Fruit fly (Drosophila melanogaster) whole organism, embryonic: ENCODE measurements around the gene CG10809.

Experiments
- Atf3 ChIP-seq: fragments of 200-800 bp; sonication (Bioruptor generic); optimal IDR thresholded peaks from 3 replicates; lab custom pipeline; 2016; ENCODE audit warnings: missing biosample characterization, missing genetic modification characterization
- B-H2 ChIP-seq: fragments of 200-800 bp; sonication (Bioruptor generic); optimal IDR thresholded peaks from 2 replicates; lab custom pipeline; 2018; ENCODE audit warnings: missing biosample characterization, mild to moderate bottlenecking, missing genetic modification characterization
- CG11723 ChIP-seq: fragments of 200-800 bp; sonication (Bioruptor generic); optimal IDR thresholded peaks from 2 replicates; lab custom pipeline; 2017; ENCODE audit warnings: missing biosample characterization, mild to moderate bottlenecking, missing genetic modification characterization
- CG12744 ChIP-seq: fragments of 200-800 bp; sonication (Bioruptor generic); optimal IDR thresholded peaks from 2 replicates; lab custom pipeline; 2016; ENCODE audit warnings: missing biosample characterization, missing genetic modification characterization
- CG16813 ChIP-seq: fragments of 200-800 bp; sonication (Bioruptor generic); IDR thresholded peaks from 3 replicates; pipeline ENCODE4 v1.3.6; 2022; ENCODE audit warnings: missing biosample characterization, missing genetic modification characterization; ENCODE audit not compliant: partially characterized antibody
- CG17186 ChIP-seq: fragments of 200-800 bp; sonication (Bioruptor generic); optimal IDR thresholded peaks from 3 replicates; lab custom pipeline; 2017; ENCODE audit warnings: missing biosample characterization, missing genetic modification reagents, missing genetic modification characterization
- CG17912 ChIP-seq: fragments of 200-800 bp; sonication (Bioruptor generic); optimal IDR thresholded peaks from 2 replicates; lab custom pipeline; 2018; ENCODE audit warnings: missing biosample characterization, mild to moderate bottlenecking, missing genetic modification characterization
- CG2120 ChIP-seq: fragments of 200-800 bp; sonication (Bioruptor generic); optimal IDR thresholded peaks from 3 replicates; lab custom pipeline; 2016; ENCODE audit warnings: missing biosample characterization, missing genetic modification characterization
- CG30403 ChIP-seq: fragments of 200-800 bp; sonication (Bioruptor generic); optimal IDR thresholded peaks from 3 replicates; lab custom pipeline; 2016; ENCODE audit warnings: missing biosample characterization, missing genetic modification characterization
- CG3407 ChIP-seq: fragments of 200-800 bp; sonication (Bioruptor generic); optimal IDR thresholded peaks from 2 replicates; lab custom pipeline; 2018; ENCODE audit warnings: missing biosample characterization, mild to moderate bottlenecking, missing genetic modification characterization
- CG4360 ChIP-seq: fragments of 200-800 bp; sonication (Bioruptor generic); IDR thresholded peaks from 2 replicates; pipeline ENCODE4 v1.3.6; 2022; ENCODE audit warnings: missing biosample characterization, missing genetic modification characterization
- CG4424 ChIP-seq: fragments of 200-800 bp; sonication (Bioruptor generic); optimal IDR thresholded peaks from 3 replicates; lab custom pipeline; 2016; ENCODE audit warnings: missing biosample characterization, missing genetic modification characterization
- CG7745 ChIP-seq: fragments of 200-800 bp; sonication (Bioruptor generic); optimal IDR thresholded peaks from 2 replicates; lab custom pipeline; 2018; ENCODE audit warnings: missing biosample characterization, mild to moderate bottlenecking, missing genetic modification characterization, moderate library complexity
- CG8765 ChIP-seq: fragments of 200-800 bp; sonication (Bioruptor generic); IDR thresholded peaks from 2 replicates; pipeline ENCODE4 v1.3.6; 2022; ENCODE audit warnings: missing biosample characterization, missing genetic modification characterization
- CG8924 ChIP-seq: fragments of 200-800 bp; optimal IDR thresholded peaks from 3 replicates; lab custom pipeline; 2019; ENCODE audit warnings: missing biosample characterization, mild to moderate bottlenecking, missing genetic modification characterization, moderate library complexity
- CG9817 ChIP-seq: fragments of 200-800 bp; sonication (Bioruptor generic); optimal IDR thresholded peaks from 2 replicates; lab custom pipeline; 2018; ENCODE audit warnings: missing biosample characterization, mild to moderate bottlenecking, missing genetic modification characterization, moderate library complexity
- Dip3 ChIP-seq: fragments of 200-800 bp; sonication (Bioruptor generic); optimal IDR thresholded peaks from 3 replicates; lab custom pipeline; 2016; ENCODE audit warnings: missing biosample characterization, missing genetic modification characterization
- Dp ChIP-seq: fragments of 200-800 bp; sonication (Bioruptor generic); optimal IDR thresholded peaks from 2 replicates; lab custom pipeline; 2018; ENCODE audit warnings: missing biosample characterization, mild to moderate bottlenecking, missing genetic modification characterization, moderate library complexity
- E2f1 ChIP-seq: fragments of 200-800 bp; sonication (Bioruptor generic); IDR thresholded peaks from 2 replicates; pipeline ENCODE4 v1.3.6; 2022; ENCODE audit warnings: missing biosample characterization, missing genetic modification characterization
- Jarid2 ChIP-seq: fragments of 200-800 bp; sonication (Bioruptor generic); optimal IDR thresholded peaks from 3 replicates; lab custom pipeline; 2017; ENCODE audit warnings: mild to moderate bottlenecking, missing biosample characterization, missing genetic modification reagents, missing genetic modification characterization
- MTF-1 ChIP-seq: fragments of 200-800 bp; sonication (Bioruptor generic); optimal IDR thresholded peaks from 2 replicates; lab custom pipeline; 2018; ENCODE audit warnings: missing biosample characterization, mild to moderate bottlenecking, missing genetic modification characterization, borderline replicate concordance
- Ptx1 ChIP-seq: fragments of 200-800 bp; sonication (Bioruptor generic); IDR thresholded peaks from 2 replicates; pipeline ENCODE4 v1.3.6; 2022; ENCODE audit warnings: missing biosample characterization, missing genetic modification characterization
- Ravus ChIP-seq: fragments of 200-800 bp; sonication (Bioruptor generic); IDR thresholded peaks from 2 replicates; pipeline ENCODE4 v1.3.6; 2022; ENCODE audit warnings: missing biosample characterization, missing genetic modification characterization
- Scr ChIP-seq: fragments of 200-800 bp; sonication (Bioruptor generic); IDR thresholded peaks from 2 replicates; pipeline ENCODE4 v1.3.6; 2022; ENCODE audit warnings: missing biosample characterization, missing genetic modification characterization; ENCODE audit not compliant: partially characterized antibody
- ara ChIP-seq: fragments of 200-800 bp; sonication (Bioruptor generic); IDR thresholded peaks from 2 replicates; pipeline ENCODE4 v1.3.6; 2022; ENCODE audit warnings: missing biosample characterization, missing genetic modification characterization
- bcd ChIP-seq: fragments of 200-800 bp; sonication (Bioruptor generic); optimal IDR thresholded peaks from 2 replicates; lab custom pipeline; 2017; ENCODE audit warnings: missing biosample characterization, mild to moderate bottlenecking, missing genetic modification characterization
- croc ChIP-seq: fragments of 200-800 bp; sonication (Bioruptor generic); conservative IDR thresholded peaks from 3 replicates; pipeline ENCODE4 v1.3.6; 2022; ENCODE audit warnings: missing biosample characterization, missing genetic modification characterization
- disco-r ChIP-seq: fragments of 200-800 bp; sonication (Bioruptor generic); optimal IDR thresholded peaks from 2 replicates; lab custom pipeline; 2016; ENCODE audit warnings: missing biosample characterization, missing genetic modification characterization
- ems ChIP-seq: fragments of 200-800 bp; sonication (Bioruptor generic); optimal IDR thresholded peaks from 3 replicates; lab custom pipeline; 2016; ENCODE audit warnings: missing biosample characterization, missing genetic modification characterization
- fd102C ChIP-seq: fragments of 200-800 bp; sonication (Bioruptor generic); optimal IDR thresholded peaks from 2 replicates; lab custom pipeline; 2018; ENCODE audit warnings: missing biosample characterization, mild to moderate bottlenecking, missing genetic modification characterization, moderate library complexity
- hkb ChIP-seq, 2 experiments: fragments of 200-800 bp in 1 of 2; fragments of >200 bp in 1 of 2; sonication (Bioruptor generic) in 1 of 2; IDR thresholded peaks in 1 of 2; optimal IDR thresholded peaks in 1 of 2; 2 replicates each; pipeline versions ENCODE4 v1.3.6 to Lab custom; 2017 to 2022; ENCODE audit warnings: missing biosample characterization in 1 of 2, missing genetic modification characterization in 1 of 2
- maf-S ChIP-seq: fragments of 200-800 bp; sonication (Bioruptor generic); optimal IDR thresholded peaks from 2 replicates; lab custom pipeline; 2016; ENCODE audit warnings: missing biosample characterization, missing genetic modification characterization
- mam ChIP-seq: fragments of 200-800 bp; sonication (Bioruptor generic); optimal IDR thresholded peaks from 3 replicates; lab custom pipeline; 2016; ENCODE audit warnings: missing biosample characterization, missing genetic modification characterization
- repo ChIP-seq: fragments of 200-800 bp; sonication (Bioruptor generic); optimal IDR thresholded peaks from 2 replicates; lab custom pipeline; 2016; ENCODE audit warnings: missing biosample characterization, missing genetic modification characterization
- salm ChIP-seq: fragments of 200-800 bp; sonication (Bioruptor generic); optimal IDR thresholded peaks from 2 replicates; lab custom pipeline; 2018; ENCODE audit warnings: missing biosample characterization, mild to moderate bottlenecking, missing genetic modification characterization
- sima ChIP-seq: fragments of 200-800 bp; sonication (Bioruptor generic); optimal IDR thresholded peaks from 2 replicates; lab custom pipeline; 2016; ENCODE audit warnings: missing biosample characterization, missing genetic modification characterization
- slp2 ChIP-seq: fragments of 200-800 bp; sonication (Bioruptor generic); optimal IDR thresholded peaks from 2 replicates; lab custom pipeline; 2016; ENCODE audit warnings: missing biosample characterization, missing genetic modification characterization
- so ChIP-seq: fragments of 200-800 bp; sonication (Bioruptor generic); IDR thresholded peaks from 3 replicates; pipeline ENCODE4 v1.3.6; 2022; ENCODE audit warnings: missing biosample characterization, missing genetic modification characterization
- sr ChIP-seq: fragments of 200-800 bp; sonication (Bioruptor generic); IDR thresholded peaks from 3 replicates; pipeline ENCODE4 v1.3.6; 2022; ENCODE audit warnings: missing biosample characterization, missing genetic modification characterization
- sug ChIP-seq: fragments of 200-800 bp; optimal IDR thresholded peaks from 2 replicates; lab custom pipeline; 2019; ENCODE audit warnings: missing biosample characterization, mild to moderate bottlenecking, missing genetic modification characterization, moderate library complexity
- vvl ChIP-seq: fragments of 200-800 bp; sonication (Bioruptor generic); IDR thresholded peaks from 2 replicates; pipeline ENCODE4 v1.3.6; 2022; ENCODE audit warnings: missing biosample characterization, missing genetic modification characterization

Gene CG10809

dm6 chr3L:9853895-9854470, 5.7 kb downstream of the CG10809 start (continued):
- TF ChIP-seq Ravus (GFP tag; lab: Robert Waterston, UW) (no peak), so (no peak), ems (GFP tag; lab: Kevin White, UChicago) (no peak), sima (GFP tag; lab: Kevin White, UChicago) (no peak), CG30403 (GFP tag; lab: Kevin White, UChicago) (no peak), CG11723 (GFP tag; lab: Kevin White, UChicago) (no peak), CG8924 (tag; lab: Kevin White, UChicago) (peak; percentile 1), sr (GFP tag; lab: Robert Waterston, UW) (peak; percentile 45; the same call in 1 of the 3 replicates), hkb (optimal IDR thresholded peaks at IDR 0.05; lab: Kevin White, UChicago) (no peak), hkb (GFP tag; IDR thresholded peaks at IDR 0.05; lab: Robert Waterston, UW) (no peak), CG4360 (GFP tag; lab: Robert Waterston, UW) (peak; percentile 84), CG8765 (no peak), maf-S (GFP tag; lab: Kevin White, UChicago) (no peak), Jarid2 (GFP tag; lab: Kevin White, UChicago) (no peak), repo (GFP tag; lab: Kevin White, UChicago) (no peak), disco-r (GFP tag; lab: Kevin White, UChicago) (no peak), sug (tag; lab: Kevin White, UChicago) (peak; percentile 80), CG17912 (GFP tag; lab: Kevin White, UChicago) (no peak), Ptx1 (GFP tag; lab: Robert Waterston, UW) (no peak), mam (GFP tag; lab: Kevin White, UChicago) (no peak), fd102C (GFP tag; lab: Kevin White, UChicago) (no peak), croc (GFP tag; lab: Robert Waterston, UW) (no peak), CG4424 (GFP tag; lab: Kevin White, UChicago) (no peak), CG12744 (GFP tag; lab: Kevin White, UChicago) (no peak), CG7745 (no peak), vvl (GFP tag; lab: Robert Waterston, UW) (peak; percentile 62), slp2 (GFP tag; lab: Kevin White, UChicago) (no peak), CG16813 (GFP tag; lab: Robert Waterston, UW) (0 out of 3 replicates have a peak, but pooled peaks have one; percentile 11), Dip3 (GFP tag; lab: Kevin White, UChicago) (no peak), bcd (GFP tag; lab: Kevin White, UChicago) (no peak), ara (0 out of 2 replicates have a peak, but pooled peaks have one; percentile 35), MTF-1 (GFP tag; lab: Kevin White, UChicago) (no peak), CG17186 (GFP tag; lab: Kevin White, UChicago) (no peak), Scr (GFP tag; lab: Robert Waterston, UW) (peak; percentile 16; the same call in 1 of the 2 replicates), salm (tag; lab: Kevin White, UChicago) (no peak), Atf3 (no peak), B-H2 (no peak), CG9817 (tag; lab: Kevin White, UChicago) (no peak), E2f1 (GFP tag; lab: Robert Waterston, UW) (no peak), CG2120 (GFP tag; lab: Kevin White, UChicago) (no peak), Dp (GFP tag; lab: Kevin White, UChicago) (no peak), CG3407 (GFP tag; lab: Kevin White, UChicago) (no peak)
- TF ChIP-seq, all 482 proteins: peak for 81
